Worm (Caenorhabditis elegans) whole organism, L3 larva: ENCODE measurements around the gene hhat-2.

Experiments used
- R02D3.7 ChIP-seq: fragments of 150-350 bp; optimal IDR thresholded peaks from 2 replicates; lab custom pipeline; 2014; ENCODE audit warnings: missing biosample characterization, missing genetic modification characterization
- ZK546.5 ChIP-seq: sonication (generic microtip); optimal IDR thresholded peaks from 2 replicates; lab custom pipeline; 2017; ENCODE audit warnings: missing biosample characterization, missing genetic modification characterization
- aly-2 ChIP-seq: fragments of 150-350 bp; optimal IDR thresholded peaks from 2 replicates; lab custom pipeline; 2014; ENCODE audit warnings: missing biosample characterization, missing genetic modification characterization
- ama-1 ChIP-seq: fragments of 150-350 bp; optimal IDR thresholded peaks from 2 replicates; lab custom pipeline; 2018
- ceh-28 ChIP-seq: fragments of 150-350 bp; optimal IDR thresholded peaks from 2 replicates; lab custom pipeline; 2014; ENCODE audit warnings: missing biosample characterization, missing genetic modification reagents, missing genetic modification characterization
- ceh-82 ChIP-seq: fragments of 150-350 bp; optimal IDR thresholded peaks from 2 replicates; lab custom pipeline; 2014; ENCODE audit warnings: missing biosample characterization, missing genetic modification characterization
- egl-27 ChIP-seq: sonication (generic microtip); optimal IDR thresholded peaks from 4 replicates; lab custom pipeline; 2017; ENCODE audit warnings: missing biosample characterization, missing genetic modification reagents, missing genetic modification characterization
- egl-5 ChIP-seq: fragments of 150-350 bp; optimal IDR thresholded peaks from 2 replicates; lab custom pipeline; 2017; ENCODE audit warnings: missing biosample characterization, missing genetic modification reagents, missing genetic modification characterization, inconsistent platforms
- elt-1 ChIP-seq: fragments of 150-350 bp; optimal IDR thresholded peaks from 2 replicates; lab custom pipeline; 2014; ENCODE audit warnings: missing biosample characterization, missing genetic modification characterization
- elt-2 ChIP-seq: sonication (generic microtip); optimal IDR thresholded peaks from 2 replicates; lab custom pipeline; 2016; ENCODE audit warnings: missing genetic modification reagents, mild to moderate bottlenecking, missing genetic modification characterization, missing compliant biosample characterization
- elt-3 ChIP-seq, 3 experiments: fragments of 150-350 bp in 1 of 3; sonication (generic microtip) in 2 of 3; optimal IDR thresholded peaks; 2 replicates in 2 of 3; 4 replicates in 1 of 3; lab custom pipeline; 2014 to 2017; ENCODE audit warnings: missing biosample characterization in 3 of 3, missing genetic modification characterization in 3 of 3
- eor-1 ChIP-seq, 2 experiments: fragments of 150-350 bp; optimal IDR thresholded peaks; 2 replicates each; lab custom pipeline; 2014 to 2018; ENCODE audit warnings: missing biosample characterization in 2 of 2, missing genetic modification characterization in 2 of 2
- fkh-10 ChIP-seq: sonication (generic microtip); optimal IDR thresholded peaks from 2 replicates; lab custom pipeline; 2017; ENCODE audit warnings: missing biosample characterization, missing genetic modification reagents, missing genetic modification characterization
- fkh-2 ChIP-seq: fragments of 150-350 bp; optimal IDR thresholded peaks from 2 replicates; lab custom pipeline; 2014; ENCODE audit warnings: missing biosample characterization, missing genetic modification reagents, missing genetic modification characterization
- fos-1 ChIP-seq: fragments of 150-350 bp; optimal IDR thresholded peaks from 2 replicates; lab custom pipeline; 2014; ENCODE audit warnings: missing biosample characterization, missing genetic modification characterization
- hmg-11 ChIP-seq: sonication (generic microtip); optimal IDR thresholded peaks from 2 replicates; lab custom pipeline; 2016; ENCODE audit warnings: missing genetic modification characterization, missing compliant biosample characterization
- lin-15B ChIP-seq: fragments of 150-350 bp; optimal IDR thresholded peaks from 2 replicates; lab custom pipeline; 2014; ENCODE audit warnings: missing biosample characterization, missing genetic modification characterization
- lin-39 ChIP-seq: fragments of 150-350 bp; optimal IDR thresholded peaks from 2 replicates; lab custom pipeline; 2018; ENCODE audit warnings: missing biosample characterization, missing genetic modification reagents, missing genetic modification characterization
- lsy-12 ChIP-seq: sonication (generic microtip); optimal IDR thresholded peaks from 2 replicates; lab custom pipeline; 2016; ENCODE audit warnings: mild to moderate bottlenecking, missing genetic modification characterization, missing compliant biosample characterization
- mdl-1 ChIP-seq: fragments of 150-350 bp; optimal IDR thresholded peaks from 2 replicates; lab custom pipeline; 2014; ENCODE audit warnings: missing biosample characterization, missing genetic modification characterization
- mml-1 ChIP-seq: fragments of 150-350 bp; sonication (generic microtip); optimal IDR thresholded peaks from 3 replicates; lab custom pipeline; 2014; ENCODE audit warnings: missing biosample characterization, missing genetic modification characterization
- nfya-1 ChIP-seq: sonication (generic microtip); optimal IDR thresholded peaks from 2 replicates; lab custom pipeline; 2017; ENCODE audit warnings: missing genetic modification characterization, mild to moderate bottlenecking, missing compliant biosample characterization, antibody characterized with exemption, moderate library complexity; ENCODE audit not compliant: insufficient read depth
- nhr-11 ChIP-seq: fragments of 150-350 bp; optimal IDR thresholded peaks from 2 replicates; lab custom pipeline; 2014; ENCODE audit warnings: missing biosample characterization, missing genetic modification characterization
- nhr-12 ChIP-seq: fragments of 150-350 bp; optimal IDR thresholded peaks from 2 replicates; lab custom pipeline; 2014; ENCODE audit warnings: missing biosample characterization, missing genetic modification characterization
- nhr-23 ChIP-seq: fragments of 150-350 bp; optimal IDR thresholded peaks from 2 replicates; lab custom pipeline; 2014; ENCODE audit warnings: missing biosample characterization, missing genetic modification reagents, missing genetic modification characterization
- nhr-237 ChIP-seq: fragments of 150-350 bp; optimal IDR thresholded peaks from 2 replicates; lab custom pipeline; 2014; ENCODE audit warnings: missing biosample characterization, missing genetic modification characterization
- nhr-25 ChIP-seq: sonication (generic microtip); optimal IDR thresholded peaks from 2 replicates; lab custom pipeline; 2017; ENCODE audit warnings: missing biosample characterization, missing genetic modification characterization
- nhr-28 ChIP-seq: fragments of 150-350 bp; optimal IDR thresholded peaks from 2 replicates; lab custom pipeline; 2014; ENCODE audit warnings: missing biosample characterization, missing genetic modification characterization
- nhr-43 ChIP-seq: sonication (generic microtip); optimal IDR thresholded peaks from 2 replicates; lab custom pipeline; 2016; ENCODE audit warnings: mild to moderate bottlenecking, missing genetic modification characterization, missing compliant biosample characterization; ENCODE audit not compliant: poor library complexity, severe bottlenecking
- nhr-76 ChIP-seq: fragments of 150-350 bp; sonication (generic microtip); optimal IDR thresholded peaks from 5 replicates; lab custom pipeline; 2014; ENCODE audit warnings: missing biosample characterization, missing genetic modification characterization
- nhr-77 ChIP-seq: fragments of 150-350 bp; optimal IDR thresholded peaks from 2 replicates; lab custom pipeline; 2014; ENCODE audit warnings: missing biosample characterization, missing genetic modification characterization
- pha-4 ChIP-seq: fragments of 150-350 bp; optimal IDR thresholded peaks from 2 replicates; lab custom pipeline; 2014; ENCODE audit warnings: missing biosample characterization, missing genetic modification reagents, missing genetic modification characterization
- pqm-1 ChIP-seq: fragments of 150-350 bp; optimal IDR thresholded peaks from 2 replicates; lab custom pipeline; 2017; ENCODE audit warnings: missing biosample characterization, missing genetic modification characterization, inconsistent platforms
- sea-2 ChIP-seq: fragments of 150-350 bp; sonication (generic microtip); optimal IDR thresholded peaks from 4 replicates; lab custom pipeline; 2014; ENCODE audit warnings: missing biosample characterization, missing genetic modification reagents, missing genetic modification characterization
- snpc-4 ChIP-seq: fragments of 150-350 bp; optimal IDR thresholded peaks from 2 replicates; lab custom pipeline; 2014; ENCODE audit warnings: missing biosample characterization, missing genetic modification characterization
- tbx-2 ChIP-seq: sonication (generic microtip); optimal IDR thresholded peaks from 2 replicates; lab custom pipeline; 2016; ENCODE audit warnings: mild to moderate bottlenecking, missing genetic modification characterization, missing compliant biosample characterization
- unc-62 ChIP-seq: fragments of 150-350 bp; sonication (generic microtip); optimal IDR thresholded peaks from 4 replicates; lab custom pipeline; 2014; ENCODE audit warnings: missing biosample characterization, missing genetic modification reagents, missing genetic modification characterization
- zag-1 ChIP-seq: fragments of 150-350 bp; optimal IDR thresholded peaks from 2 replicates; lab custom pipeline; 2014; ENCODE audit warnings: missing biosample characterization, missing genetic modification characterization
- ztf-11 ChIP-seq: fragments of 150-350 bp; optimal IDR thresholded peaks from 2 replicates; lab custom pipeline; 2014; ENCODE audit warnings: missing biosample characterization, missing genetic modification characterization
- ztf-4 ChIP-seq: fragments of 150-350 bp; optimal IDR thresholded peaks from 2 replicates; lab custom pipeline; 2014; ENCODE audit warnings: missing biosample characterization, missing genetic modification characterization

hhat-2 gene

ce11 chrIV:14799186-14799585 is 29.7 kb downstream of the hhat-2 start, which contains the start of gene Y57G11C.14:
Y57G11C.14 (plus strand) TSS chrIV:14799311.
- no peak for TF ChIP-seq nhr-43 (tag; lab: Kevin White, UChicago)
- no peak for TF ChIP-seq unc-62 (GFP tag; lab: Kevin White, UChicago)
- no peak for TF ChIP-seq mdl-1 (tag; lab: Kevin White, UChicago)
- TF ChIP-seq sea-2: no peak
- TF ChIP-seq ceh-28 (tag; lab: Kevin White, UChicago): no peak
- no peak for TF ChIP-seq nhr-25 (tag; lab: Kevin White, UChicago)
- no peak for TF ChIP-seq ZK546.5 (tag; lab: Kevin White, UChicago)
- no peak for TF ChIP-seq mml-1
- no peak for TF ChIP-seq nhr-12 (tag; lab: Kevin White, UChicago)
- no peak for TF ChIP-seq nhr-28 (tag; lab: Kevin White, UChicago)
- TF ChIP-seq egl-27 (tag; lab: Kevin White, UChicago): no peak
- no peak for TF ChIP-seq snpc-4 (tag; lab: Kevin White, UChicago)
- no peak for TF ChIP-seq nhr-77 (tag; lab: Kevin White, UChicago)
- TF ChIP-seq tbx-2 (tag; lab: Kevin White, UChicago): no peak
- TF ChIP-seq pqm-1 (tag; lab: Kevin White, UChicago): no peak
- no peak for TF ChIP-seq nhr-23
- no peak for TF ChIP-seq ztf-4 (tag; lab: Kevin White, UChicago)
- no peak for TF ChIP-seq nfya-1

ce11 chrIV:14797849-14798248 is 31.1 kb downstream of the hhat-2 start, which contains the start of gene arl-8:
arl-8 (plus strand) TSS chrIV:14798149.
- no peak for TF ChIP-seq egl-5 (tag; lab: Kevin White, UChicago)
- no peak for TF ChIP-seq elt-1 (tag; lab: Kevin White, UChicago)
- TF ChIP-seq nhr-25 (tag; lab: Kevin White, UChicago): no peak
- no peak for TF ChIP-seq elt-3 (tag; optimal IDR thresholded peaks at IDR 0.05; lab: Kevin White, UChicago)
- TF ChIP-seq fos-1 (tag; lab: Kevin White, UChicago): no peak
- TF ChIP-seq ztf-11 (tag; lab: Kevin White, UChicago): no peak
- no peak for TF ChIP-seq nhr-76 (tag; lab: Kevin White, UChicago)
- no peak for TF ChIP-seq ztf-4 (tag; lab: Kevin White, UChicago)
- no peak for TF ChIP-seq eor-1 (tag; optimal IDR thresholded peaks at IDR 0.05; lab: Kevin White, UChicago)
- TF ChIP-seq pha-4 (tag; lab: Kevin White, UChicago): no peak
- no peak for TF ChIP-seq lin-39

- TF ChIP-seq egl-5 (tag; lab: Kevin White, UChicago) (no peak), ama-1 (lab: Kevin White, UChicago) (peak; percentile 18), nhr-237 (tag; lab: Kevin White, UChicago) (no peak), fos-1 (tag; lab: Kevin White, UChicago) (no peak), zag-1 (tag; lab: Kevin White, UChicago) (no peak), ceh-82 (tag; lab: Kevin White, UChicago) (no peak), aly-2 (tag; lab: Kevin White, UChicago) (no peak), fkh-10 (GFP tag; lab: Kevin White, UChicago) (no peak), nhr-77 (tag; lab: Kevin White, UChicago) (no peak), eor-1 (tag; optimal IDR thresholded peaks at IDR 0.05; lab: Kevin White, UChicago) (no peak), egl-27 (tag; lab: Kevin White, UChicago) (no peak), hmg-11 (peak; percentile 30), nhr-43 (tag; lab: Kevin White, UChicago) (no peak), ceh-28 (tag; lab: Kevin White, UChicago) (no peak), lin-15B (tag; lab: Kevin White, UChicago) (peak; percentile 45), nfya-1 (peak; percentile 80), ztf-11 (tag; lab: Kevin White, UChicago) (no peak), mdl-1 (tag; lab: Kevin White, UChicago) (no peak), elt-2 (tag; lab: Kevin White, UChicago) (no peak), lsy-12 (no peak), elt-3 (tag; optimal IDR thresholded peaks at IDR 0.05; lab: Kevin White, UChicago) (no peak), R02D3.7 (tag; lab: Kevin White, UChicago) (peak; percentile 67), ztf-4 (tag; lab: Kevin White, UChicago) (no peak), nhr-11 (tag; lab: Kevin White, UChicago) (no peak), lin-39 (peak; percentile 75), fkh-2 (tag; lab: Kevin White, UChicago) (no peak), nhr-23 (no peak)
Measured at ce11 chrIV:14797354-14797753, 31.6 kb downstream of the hhat-2 start, which contains the start of the genes Y57G11C.1147 and nuo-3. Y57G11C.1147 (minus strand) TSS chrIV:14797514. nuo-3 (minus strand) TSS chrIV:14797544.
